Worm (Caenorhabditis elegans): ENCODE data around the gene F38E11.6.
A peak's percentile ranks its signal among the peaks of the same experiment; 100 is the strongest.

Gene F38E11.6

DNA sequence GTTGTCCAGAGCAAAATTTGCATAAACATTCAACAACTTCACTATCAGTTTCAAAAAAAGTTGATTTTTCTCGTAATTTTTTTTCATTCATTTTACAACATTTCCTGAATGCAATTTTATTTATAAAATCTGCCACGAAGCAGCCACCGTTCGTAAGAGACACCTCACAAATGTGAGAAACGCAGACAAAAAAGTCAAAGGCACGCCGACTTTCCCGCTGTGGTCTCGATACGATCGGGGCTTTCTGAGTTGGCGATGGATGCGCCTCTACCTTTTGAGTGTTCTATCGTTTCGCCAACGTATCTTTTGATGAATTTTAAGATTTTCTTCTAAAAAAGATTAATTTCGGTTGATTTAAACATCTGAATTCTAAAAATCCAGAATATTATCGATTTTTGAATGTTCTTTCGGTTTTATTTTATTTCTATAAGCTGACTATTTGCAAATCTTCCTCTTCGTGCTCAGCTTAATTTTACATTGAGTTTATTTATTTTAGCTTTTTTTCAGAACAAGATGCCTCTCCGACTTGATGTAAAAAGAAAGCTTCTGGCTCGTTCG, 8.0 kb downstream of the F38E11.6 start, which contains the start of gene copb-2 (continued):
- no peak for TF ChIP-seq dpff-1 (tag; optimal IDR thresholded peaks at IDR 0.05)
- TF ChIP-seq aptf-3 (GFP tag; IDR thresholded peaks at IDR 0.05): no peak
- TF ChIP-seq let-607 (tag; optimal IDR thresholded peaks at IDR 0.05): peak; percentile 90 to 94
- no peak for TF ChIP-seq ceh-100 (GFP tag; IDR thresholded peaks at IDR 0.05)
- TF ChIP-seq lsy-27 (tag; optimal IDR thresholded peaks at IDR 0.05; ENCODE audit: borderline replicate concordance, insufficient read depth): no peak
- no peak for TF ChIP-seq lin-54 (GFP tag; optimal IDR thresholded peaks at IDR 0.05)
- no peak for TF ChIP-seq ztf-22 (GFP tag; optimal IDR thresholded peaks at IDR 0.05)
- TF ChIP-seq F10E7.11 (tag; optimal IDR thresholded peaks at IDR 0.05): no peak
- TF ChIP-seq attf-5 (GFP tag; optimal IDR thresholded peaks at IDR 0.05): peak; percentile 63
- peak; percentile 79 for TF ChIP-seq snpc-1.1 (tag; optimal IDR thresholded peaks at IDR 0.05; ENCODE audit: insufficient read depth)
- TF ChIP-seq dpl-1 (GFP tag; optimal IDR thresholded peaks at IDR 0.05): peak; percentile 10
- TF ChIP-seq Y67H2A.10 (GFP tag; conservative IDR thresholded peaks at IDR 0.05): no peak

DNA sequence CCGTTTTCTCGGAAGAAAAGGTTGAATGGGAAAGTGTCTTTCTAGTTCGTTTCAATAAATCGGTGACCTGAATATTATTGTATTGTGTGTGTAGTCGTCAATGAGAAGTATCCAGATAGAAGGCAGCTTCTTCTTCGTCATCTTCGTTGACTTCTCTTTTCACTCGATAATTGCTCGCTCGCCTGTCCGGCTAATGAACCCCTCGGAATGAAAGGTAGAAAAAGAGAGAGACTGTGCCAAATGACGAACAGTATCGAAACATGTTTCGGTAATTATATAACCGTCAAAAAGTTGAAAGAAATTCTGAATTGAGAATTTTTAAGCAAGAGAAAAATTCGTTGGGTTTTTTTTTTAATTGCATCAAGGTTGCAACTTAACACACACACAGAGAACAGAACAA, 9.9 kb downstream of the F38E11.6 start, which contains the start of gene cutl-17:
Gene cutl-17 (minus strand): TSS at position 101 of the 400 bp plus-strand sequence.
- TF ChIP-seq ztf-25 (GFP tag; IDR thresholded peaks at IDR 0.05) (no peak), tbp1 (GFP tag; optimal IDR thresholded peaks at IDR 0.05) (no peak), C17E4.6 (GFP tag; IDR thresholded peaks at IDR 0.05) (no peak), somi-1 (GFP tag; optimal IDR thresholded peaks at IDR 0.05) (no peak), dpff-1 (tag; optimal IDR thresholded peaks at IDR 0.05) (no peak), tlf-1 (GFP tag; optimal IDR thresholded peaks at IDR 0.05) (no peak), Y79H2A.3 (GFP tag; conservative IDR thresholded peaks at IDR 0.05) (no peak), efl-1 (GFP tag; optimal IDR thresholded peaks at IDR 0.05) (no peak)

DNA sequence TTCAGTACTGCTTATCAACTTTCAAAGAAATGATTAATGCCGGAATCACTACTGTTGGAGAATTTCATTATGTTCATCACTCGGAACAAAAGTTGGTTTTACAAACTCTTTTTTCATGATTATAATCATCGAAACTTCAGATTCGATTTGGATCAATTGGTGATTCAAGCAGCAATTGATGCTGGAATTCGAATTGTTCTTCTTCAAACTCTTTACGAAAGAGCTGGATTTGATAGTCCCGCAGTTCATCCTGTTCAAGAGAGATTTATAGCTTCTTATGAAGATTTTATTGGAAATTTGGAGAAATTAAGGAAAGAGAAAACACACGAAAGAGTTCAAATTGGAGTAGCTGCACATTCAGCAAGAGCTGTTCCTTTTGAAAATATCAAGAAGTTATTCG, 15.5 kb downstream of the F38E11.6 start:
- TF ChIP-seq ekl-4 (GFP tag; IDR thresholded peaks at IDR 0.05): no peak
- no peak for TF ChIP-seq rpc-1 (optimal IDR thresholded peaks at IDR 0.05)
- TF ChIP-seq rpc-1 (tag; optimal IDR thresholded peaks at IDR 0.05): no peak
- TF ChIP-seq ztf-3 (GFP tag; optimal IDR thresholded peaks at IDR 0.05): no peak
- no peak for TF ChIP-seq ZK185.1 (tag; optimal IDR thresholded peaks at IDR 0.05; ENCODE audit: poor library complexity, severe bottlenecking)
- TF ChIP-seq let-526 (GFP tag; IDR thresholded peaks at IDR 0.05): no peak
- no peak for TF ChIP-seq lin-35 (GFP tag; optimal IDR thresholded peaks at IDR 0.05)
- TF ChIP-seq attf-3 (GFP tag; conservative IDR thresholded peaks at IDR 0.05): no peak
- TF ChIP-seq sdz-38 (tag; optimal IDR thresholded peaks at IDR 0.05): no peak
- no peak for TF ChIP-seq nhr-27 (tag; optimal IDR thresholded peaks at IDR 0.05)
- TF ChIP-seq ztf-18 (tag; optimal IDR thresholded peaks at IDR 0.05): no peak
- no peak for TF ChIP-seq ceh-27 (GFP tag; optimal IDR thresholded peaks at IDR 0.05)
- TF ChIP-seq nhr-179 (tag; optimal IDR thresholded peaks at IDR 0.05): no peak
- TF ChIP-seq let-607 (tag; optimal IDR thresholded peaks at IDR 0.05): no peak
- no peak for TF ChIP-seq somi-1 (GFP tag; optimal IDR thresholded peaks at IDR 0.05)
- TF ChIP-seq hlh-26 (GFP tag; conservative IDR thresholded peaks at IDR 0.05): no peak
- no peak for TF ChIP-seq madf-10 (tag; optimal IDR thresholded peaks at IDR 0.05)
- TF ChIP-seq nhr-120 (GFP tag; IDR thresholded peaks at IDR 0.05): no peak
- no peak for TF ChIP-seq unc-62 (GFP tag; optimal IDR thresholded peaks at IDR 0.05)
- TF ChIP-seq F37B4.10 (GFP tag; IDR thresholded peaks at IDR 0.05): no peak
- TF ChIP-seq mxl-1 (tag; optimal IDR thresholded peaks at IDR 0.05): no peak

Measured in whole organism, young adult.